Fruit fly (Drosophila melanogaster) whole organism, prepupa: ENCODE data around the gene Tep4.

Source experiments
- Blimp-1 ChIP-seq: fragments of 200-800 bp; sonication (Bioruptor generic); optimal IDR thresholded peaks from 3 replicates; lab custom pipeline; 2017; ENCODE audit warnings: missing biosample characterization, missing genetic modification characterization, mild to moderate bottlenecking, moderate library complexity, missing genetic modification reagents
- CG10631 ChIP-seq: fragments of 200-800 bp; sonication (Bioruptor generic); optimal IDR thresholded peaks from 2 replicates; lab custom pipeline; 2016; ENCODE audit warnings: missing biosample characterization, missing genetic modification characterization
- CG11762 ChIP-seq: fragments of 200-800 bp; sonication (Bioruptor generic); optimal IDR thresholded peaks from 3 replicates; lab custom pipeline; 2016; ENCODE audit warnings: missing biosample characterization, missing genetic modification characterization; ENCODE audit not compliant: insufficient read depth
- CG11902 ChIP-seq: fragments of 200-800 bp; sonication (Bioruptor generic); optimal IDR thresholded peaks from 3 replicates; lab custom pipeline; 2016; ENCODE audit warnings: missing biosample characterization, missing genetic modification characterization
- CG15336 ChIP-seq: fragments of 200-800 bp; sonication (Bioruptor generic); IDR thresholded peaks from 2 replicates; pipeline ENCODE4 v1.3.6; 2022; ENCODE audit warnings: missing biosample characterization, missing genetic modification characterization
- CG16779 ChIP-seq: fragments of 200-800 bp; sonication (Bioruptor generic); optimal IDR thresholded peaks from 3 replicates; lab custom pipeline; 2017; ENCODE audit warnings: missing biosample characterization, mild to moderate bottlenecking, missing genetic modification characterization
- CG3032 ChIP-seq: fragments of 200-800 bp; optimal IDR thresholded peaks from 2 replicates; lab custom pipeline; 2019; ENCODE audit warnings: missing biosample characterization, mild to moderate bottlenecking, missing genetic modification characterization, moderate library complexity
- CG31627 ChIP-seq: fragments of 200-800 bp; sonication (Bioruptor generic); optimal IDR thresholded peaks from 3 replicates; lab custom pipeline; 2016; ENCODE audit warnings: missing biosample characterization, missing genetic modification characterization
- CG32006 ChIP-seq: fragments of 200-800 bp; sonication (Bioruptor generic); optimal IDR thresholded peaks from 3 replicates; lab custom pipeline; 2017; ENCODE audit warnings: missing biosample characterization, mild to moderate bottlenecking, missing genetic modification characterization
- CG34406 ChIP-seq: fragments of 200-800 bp; sonication (Bioruptor generic); optimal IDR thresholded peaks from 3 replicates; lab custom pipeline; 2016; ENCODE audit warnings: missing biosample characterization, missing genetic modification characterization
- CG6163 ChIP-seq: fragments of 200-800 bp; sonication (Bioruptor generic); IDR thresholded peaks from 3 replicates; pipeline ENCODE4 v1.3.6; 2022; ENCODE audit warnings: missing biosample characterization, missing genetic modification characterization
- CG6276 ChIP-seq: fragments of 200-800 bp; sonication (Bioruptor generic); optimal IDR thresholded peaks from 2 replicates; lab custom pipeline; 2017; ENCODE audit warnings: missing biosample characterization, mild to moderate bottlenecking, missing genetic modification characterization
- CG6792 ChIP-seq: fragments of 200-800 bp; sonication (Bioruptor generic); optimal IDR thresholded peaks from 3 replicates; lab custom pipeline; 2016; ENCODE audit warnings: missing biosample characterization, missing genetic modification characterization
- CG6808 ChIP-seq: fragments of 200-800 bp; sonication (Bioruptor generic); optimal IDR thresholded peaks from 3 replicates; lab custom pipeline; 2017; ENCODE audit warnings: missing biosample characterization, missing genetic modification characterization, mild to moderate bottlenecking, moderate library complexity, missing genetic modification reagents
- CG6854 ChIP-seq: fragments of 200-800 bp; sonication (Bioruptor generic); optimal IDR thresholded peaks from 2 replicates; lab custom pipeline; 2017; ENCODE audit warnings: missing biosample characterization, mild to moderate bottlenecking, missing genetic modification characterization
- CG7368 ChIP-seq: fragments of 200-800 bp; sonication (Bioruptor generic); optimal IDR thresholded peaks from 3 replicates; lab custom pipeline; 2016; ENCODE audit warnings: missing biosample characterization, missing genetic modification characterization
- CG8119 ChIP-seq: fragments of 200-800 bp; sonication (Bioruptor generic); IDR thresholded peaks from 3 replicates; pipeline ENCODE4 v1.3.6; 2022; ENCODE audit warnings: missing biosample characterization, missing genetic modification characterization
- CG8319 ChIP-seq: fragments of 200-800 bp; sonication (Bioruptor generic); optimal IDR thresholded peaks from 3 replicates; lab custom pipeline; 2016; ENCODE audit warnings: missing biosample characterization, missing genetic modification characterization
- CG8632 ChIP-seq: fragments of 200-800 bp; sonication (Bioruptor generic); optimal IDR thresholded peaks from 3 replicates; lab custom pipeline; 2016; ENCODE audit warnings: missing biosample characterization, missing genetic modification characterization
- CG9139 ChIP-seq: fragments of 200-800 bp; sonication (Bioruptor generic); optimal IDR thresholded peaks from 3 replicates; lab custom pipeline; 2017; ENCODE audit warnings: missing biosample characterization, mild to moderate bottlenecking, missing genetic modification characterization
- Eip78C ChIP-seq: fragments of 200-800 bp; sonication (Bioruptor generic); peaks from one replicate; lab custom pipeline; 2016; ENCODE audit warnings: missing biosample characterization, missing genetic modification characterization
- Eip93F ChIP-seq: fragments of 200-800 bp; sonication (Bioruptor generic); optimal IDR thresholded peaks from 2 replicates; lab custom pipeline; 2016; ENCODE audit warnings: missing biosample characterization, mild to moderate bottlenecking, missing genetic modification characterization
- Ets96B ChIP-seq: fragments of 200-800 bp; optimal IDR thresholded peaks from 2 replicates; lab custom pipeline; 2019; ENCODE audit warnings: missing biosample characterization, mild to moderate bottlenecking, missing genetic modification characterization, moderate library complexity
- Gug ChIP-seq: fragments of 200-800 bp; sonication (Bioruptor generic); IDR thresholded peaks from 2 replicates; pipeline ENCODE4 v1.3.6; 2022; ENCODE audit warnings: missing biosample characterization, missing genetic modification characterization
- Hr38 ChIP-seq: sonication (Bioruptor generic); optimal IDR thresholded peaks from 2 replicates; lab custom pipeline; 2016; ENCODE audit warnings: missing biosample characterization, missing genetic modification characterization
- Hr4 ChIP-seq: fragments of 200-800 bp; sonication (Bioruptor generic); optimal IDR thresholded peaks from 3 replicates; lab custom pipeline; 2016; ENCODE audit warnings: missing biosample characterization, missing genetic modification characterization
- Lpt ChIP-seq: fragments of 200-800 bp; sonication (Bioruptor generic); optimal IDR thresholded peaks from 3 replicates; lab custom pipeline; 2016; ENCODE audit warnings: missing biosample characterization, missing genetic modification characterization
- Met ChIP-seq: fragments of 200-800 bp; sonication (Bioruptor generic); optimal IDR thresholded peaks from 3 replicates; lab custom pipeline; 2016; ENCODE audit warnings: missing biosample characterization, missing genetic modification characterization
- OdsH ChIP-seq: fragments of 200-800 bp; sonication (Bioruptor generic); optimal IDR thresholded peaks from 3 replicates; lab custom pipeline; 2016; ENCODE audit warnings: missing biosample characterization, missing genetic modification characterization
- Smox ChIP-seq: fragments of 200-800 bp; sonication (Bioruptor generic); optimal IDR thresholded peaks from 3 replicates; lab custom pipeline; 2016; ENCODE audit warnings: missing biosample characterization, missing genetic modification characterization
- Sox102F ChIP-seq: fragments of 200-800 bp; sonication (Bioruptor generic); optimal IDR thresholded peaks from 2 replicates; lab custom pipeline; 2016; ENCODE audit warnings: missing biosample characterization, mild to moderate bottlenecking, missing genetic modification characterization
- Sox14 ChIP-seq: fragments of 200-800 bp; sonication (Bioruptor generic); optimal IDR thresholded peaks from 3 replicates; lab custom pipeline; 2016; ENCODE audit warnings: missing biosample characterization, missing genetic modification characterization
- Sox15 ChIP-seq: fragments of 200-800 bp; sonication (Bioruptor generic); optimal IDR thresholded peaks from 3 replicates; lab custom pipeline; 2016; ENCODE audit warnings: missing biosample characterization, missing genetic modification characterization
- achi ChIP-seq: fragments of 200-800 bp; sonication (Bioruptor generic); optimal IDR thresholded peaks from 3 replicates; lab custom pipeline; 2016; ENCODE audit warnings: missing biosample characterization, missing genetic modification characterization
- acj6 ChIP-seq: fragments of 200-800 bp; sonication (Bioruptor generic); optimal IDR thresholded peaks from 3 replicates; lab custom pipeline; 2016; ENCODE audit warnings: missing biosample characterization, missing genetic modification characterization
- cyc ChIP-seq: fragments of 200-800 bp; sonication (Bioruptor generic); optimal IDR thresholded peaks from 3 replicates; lab custom pipeline; 2016; ENCODE audit warnings: missing biosample characterization, missing genetic modification characterization
- dac ChIP-seq: fragments of 200-800 bp; sonication (Bioruptor generic); optimal IDR thresholded peaks from 2 replicates; lab custom pipeline; 2017; ENCODE audit warnings: missing biosample characterization, mild to moderate bottlenecking, missing genetic modification characterization
- dsx ChIP-seq: fragments of 200-800 bp; optimal IDR thresholded peaks from 3 replicates; lab custom pipeline; 2019; ENCODE audit warnings: missing biosample characterization, mild to moderate bottlenecking, missing genetic modification characterization, moderate library complexity; ENCODE audit not compliant: poor library complexity, severe bottlenecking
- eg ChIP-seq: fragments of 200-800 bp; sonication (Bioruptor generic); IDR thresholded peaks from 3 replicates; pipeline ENCODE4 v1.3.6; 2022; ENCODE audit warnings: missing biosample characterization, missing genetic modification characterization
- esn ChIP-seq: fragments of 200-800 bp; sonication (Bioruptor generic); optimal IDR thresholded peaks from 2 replicates; lab custom pipeline; 2016; ENCODE audit warnings: missing biosample characterization, mild to moderate bottlenecking, missing genetic modification characterization, moderate library complexity
- fd59A ChIP-seq: fragments of 200-800 bp; sonication (Bioruptor generic); optimal IDR thresholded peaks from 2 replicates; lab custom pipeline; 2017; ENCODE audit warnings: missing biosample characterization, mild to moderate bottlenecking, missing genetic modification characterization, missing genetic modification reagents
- fd85E ChIP-seq: fragments of 200-800 bp; sonication (Bioruptor generic); optimal IDR thresholded peaks from 3 replicates; lab custom pipeline; 2016; ENCODE audit warnings: missing biosample characterization, missing genetic modification characterization
- fkh ChIP-seq: fragments of 200-800 bp; sonication (Bioruptor generic); optimal IDR thresholded peaks from 3 replicates; lab custom pipeline; 2017; ENCODE audit warnings: missing biosample characterization, mild to moderate bottlenecking, missing genetic modification characterization, moderate library complexity
- net ChIP-seq: fragments of 200-800 bp; sonication (Bioruptor generic); optimal IDR thresholded peaks from 3 replicates; lab custom pipeline; 2016; ENCODE audit warnings: missing biosample characterization, missing genetic modification characterization
- pdm3 ChIP-seq: fragments of 200-800 bp; sonication (Bioruptor generic); optimal IDR thresholded peaks from 3 replicates; lab custom pipeline; 2016; ENCODE audit warnings: missing biosample characterization, missing genetic modification characterization
- salr ChIP-seq, 2 experiments: fragments of 200-800 bp; sonication (Bioruptor generic); optimal IDR thresholded peaks; 3 replicates each; lab custom pipeline; 2016 to 2018; ENCODE audit warnings: missing biosample characterization in 2 of 2, missing genetic modification characterization in 2 of 2, mild to moderate bottlenecking in 1 of 2
- spab ChIP-seq: fragments of 200-800 bp; sonication (Bioruptor generic); optimal IDR thresholded peaks from 2 replicates; lab custom pipeline; 2017; ENCODE audit warnings: missing biosample characterization, mild to moderate bottlenecking, missing genetic modification characterization, missing genetic modification reagents
- svp ChIP-seq: fragments of 200-800 bp; sonication (Bioruptor generic); peaks from one replicate; lab custom pipeline; 2016; ENCODE audit warnings: missing biosample characterization, missing genetic modification characterization
- vri ChIP-seq: fragments of 200-800 bp; sonication (Bioruptor generic); optimal IDR thresholded peaks from 3 replicates; lab custom pipeline; 2016; ENCODE audit warnings: missing biosample characterization, mild to moderate bottlenecking, missing genetic modification characterization

Tep4 gene

DNA sequence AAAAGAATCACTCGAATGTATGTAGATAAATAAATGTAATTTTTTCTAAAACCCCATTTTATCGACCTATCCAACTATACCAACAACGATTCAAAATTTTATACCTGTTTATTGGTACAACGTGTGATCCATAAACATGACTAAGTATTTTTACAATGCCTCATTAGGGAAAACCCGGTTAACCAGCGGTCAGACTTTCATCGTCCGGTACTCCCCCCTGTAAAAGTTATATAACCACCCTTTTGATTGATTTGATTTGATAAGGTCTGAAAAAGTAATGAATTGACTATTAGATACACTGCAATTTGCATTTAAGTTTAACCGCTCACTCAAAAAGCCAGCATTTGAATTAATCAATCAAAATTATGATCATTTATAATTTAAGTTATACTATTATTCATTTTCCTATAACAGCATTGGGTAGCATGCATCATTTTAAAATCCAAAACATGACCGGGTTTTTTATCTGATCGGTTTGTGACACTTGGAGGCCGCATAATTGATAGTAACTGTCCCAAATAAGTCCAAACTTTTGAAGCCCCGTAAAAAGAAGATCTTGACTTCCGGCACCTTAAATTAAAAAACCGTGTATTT lies 19.1 kb downstream of the Tep4 start:
- TF ChIP-seq Eip78C (GFP tag; lab: Kevin White, UChicago) (peak; percentile 25), Hr4 (no peak), CG10631 (GFP tag; lab: Kevin White, UChicago) (no peak), vri (GFP tag; lab: Kevin White, UChicago) (peak; percentile 7), CG32006 (no peak)

- TF ChIP-seq Ets96B (tag; lab: Kevin White, UChicago) (no peak), Sox14 (GFP tag; lab: Kevin White, UChicago) (no peak), Lpt (GFP tag; lab: Kevin White, UChicago) (no peak), CG8119 (GFP tag; lab: Robert Waterston, UW) (0 out of 3 replicates have a peak, but pooled peaks have one; percentile 39), CG8632 (no peak), eg (peak; percentile 59; the same call in 1 of the 3 replicates), pdm3 (peak; percentile 54), CG10631 (GFP tag; lab: Kevin White, UChicago) (peak; percentile 33), Hr38 (GFP tag; lab: Kevin White, UChicago) (no peak), net (GFP tag; lab: Kevin White, UChicago) (peak; percentile 31), fkh (GFP tag; lab: Kevin White, UChicago) (no peak), Smox (GFP tag; lab: Kevin White, UChicago) (no peak), CG6854 (no peak), CG6792 (no peak), dac (GFP tag; lab: Kevin White, UChicago) (peak; percentile 22), CG3032 (peak; percentile 5), CG15336 (GFP tag; lab: Robert Waterston, UW) (peak; percentile 27; the same call in 1 of the 2 replicates), acj6 (peak; percentile 8), CG11762 (GFP tag; lab: Kevin White, UChicago) (no peak), esn (GFP tag; lab: Kevin White, UChicago) (peak; percentile 51), OdsH (peak; percentile 54), CG9139 (GFP tag; lab: Kevin White, UChicago) (no peak), CG8319 (no peak), Gug (GFP tag; lab: Robert Waterston, UW) (peak; percentile 37), CG6276 (GFP tag; lab: Kevin White, UChicago) (no peak), cyc (peak; percentile 27), CG11902 (GFP tag; lab: Kevin White, UChicago) (no peak), CG31627 (peak; percentile 31), Sox102F (peak; percentile 22), Eip93F (GFP tag; lab: Kevin White, UChicago) (peak; percentile 37), CG16779 (tag; lab: Kevin White, UChicago) (no peak), dsx (GFP tag; lab: Kevin White, UChicago) (no peak), Met (peak; percentile 43), CG6808 (no peak), CG32006 (peak; percentile 69), CG7368 (GFP tag; lab: Kevin White, UChicago) (no peak), Sox15 (no peak), achi (peak; percentile 37), salr (GFP tag; optimal IDR thresholded peaks at IDR 0.05; lab: Kevin White, UChicago) (no peak), CG34406 (GFP tag; lab: Kevin White, UChicago) (no peak), vri (GFP tag; lab: Kevin White, UChicago) (peak; percentile 4), fd59A (GFP tag; lab: Kevin White, UChicago) (no peak), Eip78C (GFP tag; lab: Kevin White, UChicago) (peak; percentile 83), fd85E (GFP tag; lab: Kevin White, UChicago) (no peak), Blimp-1 (GFP tag; lab: Kevin White, UChicago) (no peak), spab (GFP tag; lab: Kevin White, UChicago) (no peak), CG6163 (peak; percentile 56; the same call in 2 of the 3 replicates), svp (GFP tag; lab: Kevin White, UChicago) (peak; percentile 90)
Measured at dm6 chr2L:19570806-19571254, 22.5 kb downstream of the Tep4 start.
